Worm (Caenorhabditis elegans) whole organism, early embryonic: ENCODE results near the gene col-174.

Experiments
- ama-1 ChIP-seq: fragments of 150-350 bp; optimal IDR thresholded peaks from 2 replicates; lab custom pipeline; 2014
- flt-1 ChIP-seq: fragments of 200-800 bp; sonication (Bioruptor generic); IDR thresholded peaks from 2 replicates; pipeline ENCODE4 v1.3.6; 2022; ENCODE audit warnings: missing genetic modification characterization, missing compliant biosample characterization
- hmbx-1 ChIP-seq: sonication (generic microtip); optimal IDR thresholded peaks from 2 replicates; lab custom pipeline; 2016; ENCODE audit warnings: mild to moderate bottlenecking, missing genetic modification characterization, missing compliant biosample characterization
- hmg-4 ChIP-seq: fragments of 200-800 bp; sonication (Bioruptor generic); optimal IDR thresholded peaks from 2 replicates; lab custom pipeline; 2018; ENCODE audit warnings: mild to moderate bottlenecking, missing genetic modification characterization, missing compliant biosample characterization
- hnd-1 ChIP-seq: sonication (generic microtip); optimal IDR thresholded peaks from 2 replicates; lab custom pipeline; 2016; ENCODE audit warnings: missing genetic modification characterization, missing compliant biosample characterization
- scrt-1 ChIP-seq: fragments of 200-800 bp; sonication (Bioruptor generic); IDR thresholded peaks from 2 replicates; pipeline ENCODE4 v1.3.6; 2022; ENCODE audit warnings: missing genetic modification characterization, missing compliant biosample characterization
- sea-1 ChIP-seq: fragments of 200-800 bp; sonication (Bioruptor generic); conservative IDR thresholded peaks from 2 replicates; pipeline ENCODE4 v1.3.6; 2022; ENCODE audit warnings: missing genetic modification characterization, missing compliant biosample characterization
- tra-4 ChIP-seq: sonication (generic microtip); optimal IDR thresholded peaks from 2 replicates; lab custom pipeline; 2017; ENCODE audit warnings: missing genetic modification characterization, missing compliant biosample characterization

- TF ChIP-seq ama-1 (no peak), sea-1 (no peak), flt-1 (GFP tag; lab: Robert Waterston, UW) (no peak), hmg-4 (GFP tag; lab: Kevin White, UChicago) (no peak), tra-4 (no peak), hnd-1 (tag; lab: Kevin White, UChicago) (no peak), hmbx-1 (tag; lab: Kevin White, UChicago) (no peak), scrt-1 (GFP tag; lab: Robert Waterston, UW) (no peak)
These were observed 18.4 kb downstream of the col-174 start, which contains the start of gene vps-52 for ce11 chrX:7565005-7565404.
